In genomic region chrX:20240518-20241186, dm6 we compare ENCODE assay signal across 2 fruit fly cellular contexts.
TF ChIP-seq lines count a peak whose summit lies in the region.

No protein-coding gene starts in this region.

- no peak for TF ChIP-seq CTCF in whole organism, embryonic (GFP tag; optimal IDR thresholded peaks at IDR 0.05; lab: Kevin White, UChicago)

TF ChIP-seq in whole organism, embryonic, 481 proteins besides CTCF, POLR2A, EP300 and RAD21:
- no peak for TF ChIP-seq sqz (GFP tag; optimal IDR thresholded peaks at IDR 0.05; lab: Kevin White, UChicago)
- no peak for TF ChIP-seq grau (tag; optimal IDR thresholded peaks at IDR 0.05; lab: Kevin White, UChicago)
- no peak for TF ChIP-seq sim (GFP tag; IDR thresholded peaks at IDR 0.05; lab: Robert Waterston, UW)
- no peak for TF ChIP-seq hkb (optimal IDR thresholded peaks at IDR 0.05; lab: Kevin White, UChicago)
- TF ChIP-seq hkb (GFP tag; IDR thresholded peaks at IDR 0.05; lab: Robert Waterston, UW), result no peak
- no peak for TF ChIP-seq btn (GFP tag; optimal IDR thresholded peaks at IDR 0.05; lab: Kevin White, UChicago)
- no peak for TF ChIP-seq CG18262 (tag; optimal IDR thresholded peaks at IDR 0.05; lab: Kevin White, UChicago)
- no peak for TF ChIP-seq Atf6 (GFP tag; IDR thresholded peaks at IDR 0.05; lab: Robert Waterston, UW)
- TF ChIP-seq B-H1 (GFP tag; IDR thresholded peaks at IDR 0.05; lab: Robert Waterston, UW), result no peak
- peak; percentile 80 for TF ChIP-seq CG8290 (GFP tag; optimal IDR thresholded peaks at IDR 0.05; lab: Kevin White, UChicago)
- TF ChIP-seq CG8290 (tag; optimal IDR thresholded peaks at IDR 0.05; lab: Kevin White, UChicago), result peak in 1 of 2 experiments; percentile 73
- TF ChIP-seq Blimp-1 (GFP tag; optimal IDR thresholded peaks at IDR 0.05; lab: Kevin White, UChicago), result peak; percentile 68
- no peak for TF ChIP-seq CG7963 (GFP tag; IDR thresholded peaks at IDR 0.05; lab: Robert Waterston, UW; ENCODE audit: partially characterized antibody)
- no peak for TF ChIP-seq gcm (GFP tag; optimal IDR thresholded peaks at IDR 0.05; lab: Kevin White, UChicago)
- TF ChIP-seq Optix (GFP tag; IDR thresholded peaks at IDR 0.05; lab: Robert Waterston, UW), result no peak
- TF ChIP-seq CG17612 (GFP tag; IDR thresholded peaks at IDR 0.05; lab: Robert Waterston, UW), result peak; percentile 86
- TF ChIP-seq CG1602 (GFP tag; optimal IDR thresholded peaks at IDR 0.05; lab: Kevin White, UChicago), result no peak
- TF ChIP-seq CG17359 (tag; optimal IDR thresholded peaks at IDR 0.05; lab: Kevin White, UChicago), result no peak
- peak; percentile 84 for TF ChIP-seq Ets65A (GFP tag; lab: Kevin White, UChicago)

TF ChIP-seq in whole organism, prepupa, 60 proteins besides CTCF, POLR2A, EP300 and RAD21:
- no peak for TF ChIP-seq CG1621 (tag; optimal IDR thresholded peaks at IDR 0.05; lab: Kevin White, UChicago)
- TF ChIP-seq dac (GFP tag; optimal IDR thresholded peaks at IDR 0.05; lab: Kevin White, UChicago), result no peak
- peak; percentile 43 for TF ChIP-seq Eip78C (GFP tag; lab: Kevin White, UChicago)
- peak; percentile 84 for TF ChIP-seq Blimp-1 (GFP tag; optimal IDR thresholded peaks at IDR 0.05; lab: Kevin White, UChicago)
- TF ChIP-seq salr (GFP tag; optimal IDR thresholded peaks at IDR 0.05; lab: Kevin White, UChicago), result no peak
- no peak for TF ChIP-seq Hr38 (GFP tag; optimal IDR thresholded peaks at IDR 0.05; lab: Kevin White, UChicago)
- TF ChIP-seq CG3032 (tag; optimal IDR thresholded peaks at IDR 0.05; lab: Kevin White, UChicago), result no peak
- TF ChIP-seq CG11902 (GFP tag; optimal IDR thresholded peaks at IDR 0.05; lab: Kevin White, UChicago), result no peak
- TF ChIP-seq fkh (GFP tag; optimal IDR thresholded peaks at IDR 0.05; lab: Kevin White, UChicago), result no peak
- TF ChIP-seq Hr4 (GFP tag; optimal IDR thresholded peaks at IDR 0.05; lab: Kevin White, UChicago), result no peak
- no peak for TF ChIP-seq CG6792 (GFP tag; optimal IDR thresholded peaks at IDR 0.05; lab: Kevin White, UChicago)
- no peak for TF ChIP-seq CG8632 (GFP tag; optimal IDR thresholded peaks at IDR 0.05; lab: Kevin White, UChicago)
- TF ChIP-seq CG31627 (GFP tag; optimal IDR thresholded peaks at IDR 0.05; lab: Kevin White, UChicago), result no peak
- TF ChIP-seq ss (GFP tag; optimal IDR thresholded peaks at IDR 0.05; lab: Kevin White, UChicago), result no peak
- TF ChIP-seq Gug (GFP tag; IDR thresholded peaks at IDR 0.05; lab: Robert Waterston, UW), result no peak
- no peak for TF ChIP-seq dsx (GFP tag; optimal IDR thresholded peaks at IDR 0.05; lab: Kevin White, UChicago; ENCODE audit: poor library complexity, severe bottlenecking)
- no peak for TF ChIP-seq svp (GFP tag; lab: Kevin White, UChicago)
- TF ChIP-seq acj6 (GFP tag; optimal IDR thresholded peaks at IDR 0.05; lab: Kevin White, UChicago), result no peak

Comparison
In these comparisons a context has a peak if more than half of its experiments do, and no peak if none do; other contexts are left out.
1. Of the 7 proteins assayed by ChIP-seq in both whole organism, embryonic and whole organism, prepupa: peak only in whole organism, embryonic: none; only in whole organism, prepupa: none; in both: Blimp-1; in neither: 6.